Worm (Caenorhabditis elegans) whole organism, L3 larva: ENCODE results near the gene npr-37.
A peak's percentile ranks its signal among the peaks of the same experiment; 100 is the strongest.

Source experiments
- R02D3.7 ChIP-seq: fragments of 150-350 bp; optimal IDR thresholded peaks from 2 replicates; lab custom pipeline; 2014; ENCODE audit warnings: missing biosample characterization, missing genetic modification characterization
- ZK546.5 ChIP-seq: sonication (generic microtip); optimal IDR thresholded peaks from 2 replicates; lab custom pipeline; 2017; ENCODE audit warnings: missing biosample characterization, missing genetic modification characterization
- aly-2 ChIP-seq: fragments of 150-350 bp; optimal IDR thresholded peaks from 2 replicates; lab custom pipeline; 2014; ENCODE audit warnings: missing biosample characterization, missing genetic modification characterization
- ama-1 ChIP-seq: fragments of 150-350 bp; optimal IDR thresholded peaks from 2 replicates; lab custom pipeline; 2018
- ceh-16 ChIP-seq: sonication (generic microtip); optimal IDR thresholded peaks from 2 replicates; lab custom pipeline; 2017; ENCODE audit warnings: missing biosample characterization, missing genetic modification characterization
- ceh-28 ChIP-seq: fragments of 150-350 bp; optimal IDR thresholded peaks from 2 replicates; lab custom pipeline; 2014; ENCODE audit warnings: missing biosample characterization, missing genetic modification reagents, missing genetic modification characterization
- ceh-82 ChIP-seq: fragments of 150-350 bp; optimal IDR thresholded peaks from 2 replicates; lab custom pipeline; 2014; ENCODE audit warnings: missing biosample characterization, missing genetic modification characterization
- ceh-9 ChIP-seq: sonication (generic microtip); optimal IDR thresholded peaks from 2 replicates; lab custom pipeline; 2018; ENCODE audit warnings: missing biosample characterization, missing genetic modification characterization
- daf-12 ChIP-seq: fragments of 150-350 bp; optimal IDR thresholded peaks from 2 replicates; lab custom pipeline; 2014; ENCODE audit warnings: missing biosample characterization, missing genetic modification reagents, missing genetic modification characterization
- egl-27 ChIP-seq: sonication (generic microtip); optimal IDR thresholded peaks from 4 replicates; lab custom pipeline; 2017; ENCODE audit warnings: missing biosample characterization, missing genetic modification reagents, missing genetic modification characterization
- egl-5 ChIP-seq: fragments of 150-350 bp; optimal IDR thresholded peaks from 2 replicates; lab custom pipeline; 2017; ENCODE audit warnings: missing biosample characterization, missing genetic modification reagents, missing genetic modification characterization, inconsistent platforms
- elt-1 ChIP-seq: fragments of 150-350 bp; optimal IDR thresholded peaks from 2 replicates; lab custom pipeline; 2014; ENCODE audit warnings: missing biosample characterization, missing genetic modification characterization
- elt-2 ChIP-seq: sonication (generic microtip); optimal IDR thresholded peaks from 2 replicates; lab custom pipeline; 2016; ENCODE audit warnings: missing genetic modification reagents, mild to moderate bottlenecking, missing genetic modification characterization, missing compliant biosample characterization
- elt-3 ChIP-seq, 3 experiments: fragments of 150-350 bp in 1 of 3; sonication (generic microtip) in 2 of 3; optimal IDR thresholded peaks; 2 replicates in 2 of 3; 4 replicates in 1 of 3; lab custom pipeline; 2014 to 2017; ENCODE audit warnings: missing biosample characterization in 3 of 3, missing genetic modification characterization in 3 of 3
- eor-1 ChIP-seq, 2 experiments: fragments of 150-350 bp; optimal IDR thresholded peaks; 2 replicates each; lab custom pipeline; 2014 to 2018; ENCODE audit warnings: missing biosample characterization in 2 of 2, missing genetic modification characterization in 2 of 2
- fkh-10 ChIP-seq: sonication (generic microtip); optimal IDR thresholded peaks from 2 replicates; lab custom pipeline; 2017; ENCODE audit warnings: missing biosample characterization, missing genetic modification reagents, missing genetic modification characterization
- fos-1 ChIP-seq: fragments of 150-350 bp; optimal IDR thresholded peaks from 2 replicates; lab custom pipeline; 2014; ENCODE audit warnings: missing biosample characterization, missing genetic modification characterization
- hmg-11 ChIP-seq: sonication (generic microtip); optimal IDR thresholded peaks from 2 replicates; lab custom pipeline; 2016; ENCODE audit warnings: missing genetic modification characterization, missing compliant biosample characterization
- jun-1 ChIP-seq: fragments of 150-350 bp; optimal IDR thresholded peaks from 2 replicates; lab custom pipeline; 2014; ENCODE audit warnings: missing biosample characterization, missing genetic modification reagents, missing genetic modification characterization
- lin-15B ChIP-seq: fragments of 150-350 bp; optimal IDR thresholded peaks from 2 replicates; lab custom pipeline; 2014; ENCODE audit warnings: missing biosample characterization, missing genetic modification characterization
- lin-39 ChIP-seq: fragments of 150-350 bp; optimal IDR thresholded peaks from 2 replicates; lab custom pipeline; 2018; ENCODE audit warnings: missing biosample characterization, missing genetic modification reagents, missing genetic modification characterization
- lsy-12 ChIP-seq: sonication (generic microtip); optimal IDR thresholded peaks from 2 replicates; lab custom pipeline; 2016; ENCODE audit warnings: mild to moderate bottlenecking, missing genetic modification characterization, missing compliant biosample characterization
- mdl-1 ChIP-seq: fragments of 150-350 bp; optimal IDR thresholded peaks from 2 replicates; lab custom pipeline; 2014; ENCODE audit warnings: missing biosample characterization, missing genetic modification characterization
- mml-1 ChIP-seq: fragments of 150-350 bp; sonication (generic microtip); optimal IDR thresholded peaks from 3 replicates; lab custom pipeline; 2014; ENCODE audit warnings: missing biosample characterization, missing genetic modification characterization
- nfya-1 ChIP-seq: sonication (generic microtip); optimal IDR thresholded peaks from 2 replicates; lab custom pipeline; 2017; ENCODE audit warnings: missing genetic modification characterization, mild to moderate bottlenecking, missing compliant biosample characterization, antibody characterized with exemption, moderate library complexity; ENCODE audit not compliant: insufficient read depth
- nhr-11 ChIP-seq: fragments of 150-350 bp; optimal IDR thresholded peaks from 2 replicates; lab custom pipeline; 2014; ENCODE audit warnings: missing biosample characterization, missing genetic modification characterization
- nhr-12 ChIP-seq: fragments of 150-350 bp; optimal IDR thresholded peaks from 2 replicates; lab custom pipeline; 2014; ENCODE audit warnings: missing biosample characterization, missing genetic modification characterization
- nhr-23 ChIP-seq: fragments of 150-350 bp; optimal IDR thresholded peaks from 2 replicates; lab custom pipeline; 2014; ENCODE audit warnings: missing biosample characterization, missing genetic modification reagents, missing genetic modification characterization
- nhr-25 ChIP-seq: sonication (generic microtip); optimal IDR thresholded peaks from 2 replicates; lab custom pipeline; 2017; ENCODE audit warnings: missing biosample characterization, missing genetic modification characterization
- nhr-28 ChIP-seq: fragments of 150-350 bp; optimal IDR thresholded peaks from 2 replicates; lab custom pipeline; 2014; ENCODE audit warnings: missing biosample characterization, missing genetic modification characterization
- nhr-43 ChIP-seq: sonication (generic microtip); optimal IDR thresholded peaks from 2 replicates; lab custom pipeline; 2016; ENCODE audit warnings: mild to moderate bottlenecking, missing genetic modification characterization, missing compliant biosample characterization; ENCODE audit not compliant: poor library complexity, severe bottlenecking
- nhr-67 ChIP-seq: fragments of 150-350 bp; optimal IDR thresholded peaks from 2 replicates; lab custom pipeline; 2014; ENCODE audit warnings: missing biosample characterization, missing genetic modification characterization
- nhr-76 ChIP-seq: fragments of 150-350 bp; sonication (generic microtip); optimal IDR thresholded peaks from 5 replicates; lab custom pipeline; 2014; ENCODE audit warnings: missing biosample characterization, missing genetic modification characterization
- nhr-77 ChIP-seq: fragments of 150-350 bp; optimal IDR thresholded peaks from 2 replicates; lab custom pipeline; 2014; ENCODE audit warnings: missing biosample characterization, missing genetic modification characterization
- pha-4 ChIP-seq: fragments of 150-350 bp; optimal IDR thresholded peaks from 2 replicates; lab custom pipeline; 2014; ENCODE audit warnings: missing biosample characterization, missing genetic modification reagents, missing genetic modification characterization
- pqm-1 ChIP-seq: fragments of 150-350 bp; optimal IDR thresholded peaks from 2 replicates; lab custom pipeline; 2017; ENCODE audit warnings: missing biosample characterization, missing genetic modification characterization, inconsistent platforms
- sea-2 ChIP-seq: fragments of 150-350 bp; sonication (generic microtip); optimal IDR thresholded peaks from 4 replicates; lab custom pipeline; 2014; ENCODE audit warnings: missing biosample characterization, missing genetic modification reagents, missing genetic modification characterization
- skn-1 ChIP-seq: fragments of 150-350 bp; optimal IDR thresholded peaks from 2 replicates; lab custom pipeline; 2014; ENCODE audit warnings: missing biosample characterization, missing genetic modification characterization
- snpc-4 ChIP-seq: fragments of 150-350 bp; optimal IDR thresholded peaks from 2 replicates; lab custom pipeline; 2014; ENCODE audit warnings: missing biosample characterization, missing genetic modification characterization
- tbx-2 ChIP-seq: sonication (generic microtip); optimal IDR thresholded peaks from 2 replicates; lab custom pipeline; 2016; ENCODE audit warnings: mild to moderate bottlenecking, missing genetic modification characterization, missing compliant biosample characterization
- unc-39 ChIP-seq: sonication (generic microtip); optimal IDR thresholded peaks from 4 replicates; lab custom pipeline; 2017; ENCODE audit warnings: missing biosample characterization, missing genetic modification characterization
- unc-62 ChIP-seq: fragments of 150-350 bp; sonication (generic microtip); optimal IDR thresholded peaks from 4 replicates; lab custom pipeline; 2014; ENCODE audit warnings: missing biosample characterization, missing genetic modification reagents, missing genetic modification characterization
- zag-1 ChIP-seq: fragments of 150-350 bp; optimal IDR thresholded peaks from 2 replicates; lab custom pipeline; 2014; ENCODE audit warnings: missing biosample characterization, missing genetic modification characterization
- ztf-11 ChIP-seq: fragments of 150-350 bp; optimal IDR thresholded peaks from 2 replicates; lab custom pipeline; 2014; ENCODE audit warnings: missing biosample characterization, missing genetic modification characterization
- ztf-4 ChIP-seq: fragments of 150-350 bp; optimal IDR thresholded peaks from 2 replicates; lab custom pipeline; 2014; ENCODE audit warnings: missing biosample characterization, missing genetic modification characterization

Gene npr-37

ce11 chrIV:426597-426996 lies 54.4 kb downstream of the npr-37 start:
- TF ChIP-seq mdl-1 (tag; lab: Kevin White, UChicago) (no peak), sea-2 (no peak), ama-1 (lab: Kevin White, UChicago) (no peak), snpc-4 (tag; lab: Kevin White, UChicago) (no peak), mml-1 (no peak), ceh-82 (tag; lab: Kevin White, UChicago) (no peak), nhr-76 (tag; lab: Kevin White, UChicago) (no peak), pqm-1 (no peak), elt-2 (no peak), skn-1 (no peak), ceh-16 (tag; lab: Kevin White, UChicago) (no peak), ceh-28 (tag; lab: Kevin White, UChicago) (no peak), nfya-1 (tag; lab: Kevin White, UChicago) (no peak), ztf-11 (tag; lab: Kevin White, UChicago) (no peak), fos-1 (tag; lab: Kevin White, UChicago) (no peak), unc-62 (no peak), nhr-43 (no peak), lsy-12 (tag; lab: Kevin White, UChicago) (no peak), eor-1 (tag; optimal IDR thresholded peaks at IDR 0.05; lab: Kevin White, UChicago) (no peak), nhr-23 (tag; lab: Kevin White, UChicago) (no peak)

ce11 chrIV:425995-426394 lies 55.0 kb downstream of the npr-37 start, which contains the start of gene garr-1:
Gene garr-1, plus strand, starts transcription at chrIV:426168.
- TF ChIP-seq unc-62 (no peak), jun-1 (no peak), zag-1 (no peak), egl-27 (tag; lab: Kevin White, UChicago) (no peak), sea-2 (no peak), nhr-28 (tag; lab: Kevin White, UChicago) (no peak), nhr-77 (no peak), fkh-10 (GFP tag; lab: Kevin White, UChicago) (no peak), elt-2 (no peak), snpc-4 (tag; lab: Kevin White, UChicago) (no peak), daf-12 (tag; lab: Kevin White, UChicago) (no peak), nhr-43 (no peak), pqm-1 (no peak), ceh-28 (tag; lab: Kevin White, UChicago) (no peak), fos-1 (tag; lab: Kevin White, UChicago) (no peak), nhr-25 (tag; lab: Kevin White, UChicago) (no peak), nhr-11 (tag; lab: Kevin White, UChicago) (no peak)

ce11 chrIV:425546-425945 lies 55.4 kb downstream of the npr-37 start:
- peak; percentile 39 for TF ChIP-seq lin-39 (tag; lab: Kevin White, UChicago)
- TF ChIP-seq pqm-1: no peak
- no peak for TF ChIP-seq nhr-76 (tag; lab: Kevin White, UChicago)
- TF ChIP-seq ztf-4 (tag; lab: Kevin White, UChicago): no peak
- no peak for TF ChIP-seq jun-1
- TF ChIP-seq ceh-28 (tag; lab: Kevin White, UChicago): peak; percentile 32
- no peak for TF ChIP-seq elt-1 (tag; lab: Kevin White, UChicago)
- TF ChIP-seq lsy-12 (tag; lab: Kevin White, UChicago): no peak
- TF ChIP-seq nhr-11 (tag; lab: Kevin White, UChicago): no peak
- no peak for TF ChIP-seq ceh-82 (tag; lab: Kevin White, UChicago)
- no peak for TF ChIP-seq ceh-9 (tag; lab: Kevin White, UChicago)
- TF ChIP-seq unc-39 (tag; lab: Kevin White, UChicago): no peak
- no peak for TF ChIP-seq nhr-12 (tag; lab: Kevin White, UChicago)
- no peak for TF ChIP-seq unc-62
- no peak for TF ChIP-seq ZK546.5
- no peak for TF ChIP-seq nhr-28 (tag; lab: Kevin White, UChicago)
- TF ChIP-seq elt-3 (tag; optimal IDR thresholded peaks at IDR 0.05; lab: Kevin White, UChicago): no peak
- TF ChIP-seq zag-1: no peak
- no peak for TF ChIP-seq egl-27 (tag; lab: Kevin White, UChicago)
- peak; percentile 73 for TF ChIP-seq nfya-1 (tag; lab: Kevin White, UChicago)
- no peak for TF ChIP-seq aly-2 (tag; lab: Kevin White, UChicago)
- TF ChIP-seq nhr-67 (tag; lab: Kevin White, UChicago): no peak
- no peak for TF ChIP-seq nhr-25 (tag; lab: Kevin White, UChicago)
- no peak for TF ChIP-seq mml-1
- TF ChIP-seq ztf-11 (tag; lab: Kevin White, UChicago): no peak
- TF ChIP-seq hmg-11 (tag; lab: Kevin White, UChicago): peak; percentile 60
- peak; percentile 72 for TF ChIP-seq lin-15B (tag; lab: Kevin White, UChicago)
- no peak for TF ChIP-seq pha-4 (tag; lab: Kevin White, UChicago)
- TF ChIP-seq R02D3.7 (tag; lab: Kevin White, UChicago): no peak
- no peak for TF ChIP-seq egl-5 (tag; lab: Kevin White, UChicago)
- TF ChIP-seq daf-12 (tag; lab: Kevin White, UChicago): no peak
- TF ChIP-seq tbx-2 (tag; lab: Kevin White, UChicago): no peak
- TF ChIP-seq nhr-43: no peak
- peak; percentile 3 for TF ChIP-seq elt-2
- TF ChIP-seq fos-1 (tag; lab: Kevin White, UChicago): no peak
- peak; percentile 59 for TF ChIP-seq nhr-23 (tag; lab: Kevin White, UChicago)
- no peak for TF ChIP-seq ceh-16 (tag; lab: Kevin White, UChicago)
- no peak for TF ChIP-seq snpc-4 (tag; lab: Kevin White, UChicago)
- TF ChIP-seq fkh-10 (GFP tag; lab: Kevin White, UChicago): no peak
- TF ChIP-seq, all 47 proteins: peak for 7
